5 worm cellular contexts compared by ENCODE assay signal in genomic region chrV:6498441-6498840, ce11.
TF ChIP-seq lines count a peak whose summit lies in the region.

No protein-coding gene starts in this region.

TF ChIP-seq in whole organism, L1 larva, 84 proteins besides CTCF, POLR2A, EP300 and RAD21:
- no peak for TF ChIP-seq fkh-4 (tag; optimal IDR thresholded peaks at IDR 0.05; lab: Kevin White, UChicago; ENCODE audit: borderline replicate concordance)
- TF ChIP-seq nhr-19 (GFP tag; conservative IDR thresholded peaks at IDR 0.05; lab: Robert Waterston, UW) = no peak
- peak; percentile 11 for TF ChIP-seq lin-14 (GFP tag; optimal IDR thresholded peaks at IDR 0.05; lab: Kevin White, UChicago)
- TF ChIP-seq lin-39 (tag; optimal IDR thresholded peaks at IDR 0.05; lab: Kevin White, UChicago) = no peak

TF ChIP-seq in whole organism, L2 larva, 48 proteins besides CTCF, POLR2A, EP300 and RAD21:
- TF ChIP-seq mbf-1 (tag; optimal IDR thresholded peaks at IDR 0.05; lab: Kevin White, UChicago) (no peak), nhr-23 (tag; optimal IDR thresholded peaks at IDR 0.05; lab: Kevin White, UChicago) (no peak), nhr-129 (tag; optimal IDR thresholded peaks at IDR 0.05; lab: Kevin White, UChicago) (peak; percentile 2)

TF ChIP-seq in whole organism, L3 larva, 47 proteins besides CTCF, POLR2A, EP300 and RAD21:
- TF ChIP-seq nhr-25 (tag; optimal IDR thresholded peaks at IDR 0.05; lab: Kevin White, UChicago) = no peak
- no peak for TF ChIP-seq aly-2 (tag; optimal IDR thresholded peaks at IDR 0.05; lab: Kevin White, UChicago)
- peak; percentile 47 for TF ChIP-seq elt-1 (tag; optimal IDR thresholded peaks at IDR 0.05; lab: Kevin White, UChicago)
- no peak for TF ChIP-seq fkh-10 (GFP tag; optimal IDR thresholded peaks at IDR 0.05; lab: Kevin White, UChicago)
- TF ChIP-seq nhr-11 (tag; optimal IDR thresholded peaks at IDR 0.05; lab: Kevin White, UChicago) = no peak

TF ChIP-seq in whole organism, L4 larva, 104 proteins besides CTCF, POLR2A, EP300 and RAD21:
- TF ChIP-seq hmg-1.1 (GFP tag; IDR thresholded peaks at IDR 0.05; lab: Robert Waterston, UW) (no peak), mxl-3 (GFP tag; optimal IDR thresholded peaks at IDR 0.05; lab: Kevin White, UChicago) (no peak), hlh-30 (tag; optimal IDR thresholded peaks at IDR 0.05; lab: Kevin White, UChicago; ENCODE audit: insufficient read depth) (peak; percentile 6), nhr-28 (tag; optimal IDR thresholded peaks at IDR 0.05; lab: Kevin White, UChicago) (peak; percentile 74), aha-1 (tag; lab: Kevin White, UChicago) (peak; percentile 92), fkh-10 (GFP tag; optimal IDR thresholded peaks at IDR 0.05; lab: Kevin White, UChicago) (peak; percentile 13), nhr-237 (tag; optimal IDR thresholded peaks at IDR 0.05; lab: Kevin White, UChicago) (no peak), T20F7.1 (GFP tag; optimal IDR thresholded peaks at IDR 0.05; lab: Kevin White, UChicago) (no peak), daf-16 (GFP tag; optimal IDR thresholded peaks at IDR 0.05; lab: Kevin White, UChicago) (no peak), daf-16 (tag; optimal IDR thresholded peaks at IDR 0.05; lab: Kevin White, UChicago) (peak; percentile 55), sdz-12 (GFP tag; optimal IDR thresholded peaks at IDR 0.05; lab: Kevin White, UChicago) (no peak)

TF ChIP-seq in whole organism, young adult, 124 proteins besides CTCF, POLR2A, EP300 and RAD21:
- TF ChIP-seq K11D2.4 (GFP tag; IDR thresholded peaks at IDR 0.05; lab: Robert Waterston, UW) = no peak
- peak; percentile 8; the same call in 1 of the 2 replicates for TF ChIP-seq madf-6 (GFP tag; IDR thresholded peaks at IDR 0.05; lab: Robert Waterston, UW)
